Worm (Caenorhabditis elegans) whole organism, late embryonic: ENCODE results near the gene nhr-7.

Experiments used
- C38D4.7 ChIP-seq: fragments of 200-800 bp; sonication (Bioruptor generic); optimal IDR thresholded peaks from 2 replicates; lab custom pipeline; 2018; ENCODE audit warnings: mild to moderate bottlenecking, missing genetic modification characterization, moderate library complexity, missing compliant biosample characterization
- K02D7.2 ChIP-seq: sonication (generic microtip); optimal IDR thresholded peaks from 2 replicates; lab custom pipeline; 2017; ENCODE audit warnings: mild to moderate bottlenecking, missing genetic modification characterization, missing compliant biosample characterization
- T23F11.4 ChIP-seq: fragments of 200-800 bp; sonication (Bioruptor generic); optimal IDR thresholded peaks from 2 replicates; lab custom pipeline; 2018; ENCODE audit warnings: mild to moderate bottlenecking, missing genetic modification characterization, missing compliant biosample characterization
- Y22D7AL.16 ChIP-seq: sonication (generic microtip); optimal IDR thresholded peaks from 2 replicates; lab custom pipeline; 2016; ENCODE audit warnings: missing genetic modification characterization, missing compliant biosample characterization
- ahr-1 ChIP-seq: sonication (generic microtip); optimal IDR thresholded peaks from 2 replicates; lab custom pipeline; 2016; ENCODE audit warnings: missing genetic modification characterization, missing compliant biosample characterization
- ama-1 ChIP-seq: fragments of 150-350 bp; optimal IDR thresholded peaks from 2 replicates; lab custom pipeline; 2014
- ceh-14 ChIP-seq: sonication (generic microtip); optimal IDR thresholded peaks from 2 replicates; lab custom pipeline; 2016; ENCODE audit warnings: missing genotype, missing genetic modification characterization, missing compliant biosample characterization
- ceh-19 ChIP-seq: fragments of 200-800 bp; sonication (Bioruptor generic); optimal IDR thresholded peaks from 2 replicates; lab custom pipeline; 2018; ENCODE audit warnings: mild to moderate bottlenecking, missing genetic modification characterization, missing compliant biosample characterization
- ceh-30 ChIP-seq: fragments of 150-350 bp; optimal IDR thresholded peaks from 2 replicates; lab custom pipeline; 2014; ENCODE audit warnings: missing biosample characterization, missing genetic modification characterization
- ceh-31 ChIP-seq: sonication (generic microtip); optimal IDR thresholded peaks from 2 replicates; lab custom pipeline; 2016; ENCODE audit warnings: missing genetic modification characterization, missing compliant biosample characterization
- ceh-48 ChIP-seq: sonication (generic microtip); optimal IDR thresholded peaks from 2 replicates; lab custom pipeline; 2016; ENCODE audit warnings: missing genetic modification characterization, inconsistent platforms, missing compliant biosample characterization
- ceh-6 ChIP-seq: fragments of 200-800 bp; sonication (Bioruptor generic); optimal IDR thresholded peaks from 2 replicates; lab custom pipeline; 2018; ENCODE audit warnings: mild to moderate bottlenecking, missing genetic modification characterization, missing compliant biosample characterization
- elt-2 ChIP-seq: sonication (generic microtip); optimal IDR thresholded peaks from 2 replicates; lab custom pipeline; 2016; ENCODE audit warnings: missing genetic modification reagents, missing genetic modification characterization, missing compliant biosample characterization
- elt-4 ChIP-seq: sonication (generic microtip); optimal IDR thresholded peaks from 2 replicates; lab custom pipeline; 2016; ENCODE audit warnings: missing genetic modification characterization, missing compliant biosample characterization
- gmeb-2 ChIP-seq: sonication (generic microtip); optimal IDR thresholded peaks from 2 replicates; lab custom pipeline; 2016; ENCODE audit warnings: missing genetic modification characterization, inconsistent platforms, missing compliant biosample characterization
- hlh-15 ChIP-seq: sonication (generic microtip); optimal IDR thresholded peaks from 2 replicates; lab custom pipeline; 2016; ENCODE audit warnings: missing genetic modification characterization, missing compliant biosample characterization
- hlh-6 ChIP-seq: sonication (generic microtip); optimal IDR thresholded peaks from 2 replicates; lab custom pipeline; 2016; ENCODE audit warnings: missing genotype, missing genetic modification characterization, missing compliant biosample characterization
- hlh-8 ChIP-seq: sonication (generic microtip); optimal IDR thresholded peaks from 2 replicates; lab custom pipeline; 2016; ENCODE audit warnings: missing genotype, missing genetic modification characterization, missing compliant biosample characterization
- lim-6 ChIP-seq: sonication (generic microtip); optimal IDR thresholded peaks from 2 replicates; lab custom pipeline; 2016; ENCODE audit warnings: missing genetic modification characterization, missing compliant biosample characterization
- lin-11 ChIP-seq: fragments of 200-800 bp; sonication (Bioruptor generic); optimal IDR thresholded peaks from 2 replicates; lab custom pipeline; 2018; ENCODE audit warnings: mild to moderate bottlenecking, missing genetic modification characterization, missing compliant biosample characterization
- madf-2 ChIP-seq: sonication (generic microtip); optimal IDR thresholded peaks from 2 replicates; lab custom pipeline; 2017; ENCODE audit warnings: missing genetic modification characterization, missing compliant biosample characterization
- nfya-1 ChIP-seq: sonication (generic microtip); optimal IDR thresholded peaks from 2 replicates; lab custom pipeline; 2017; ENCODE audit warnings: missing genetic modification characterization, mild to moderate bottlenecking, missing compliant biosample characterization, antibody characterized with exemption, moderate library complexity
- npax-4 ChIP-seq: sonication (generic microtip); optimal IDR thresholded peaks from 2 replicates; lab custom pipeline; 2016; ENCODE audit warnings: missing genetic modification characterization, missing compliant biosample characterization
- pat-9 ChIP-seq: fragments of 200-800 bp; sonication (Bioruptor generic); optimal IDR thresholded peaks from 2 replicates; lab custom pipeline; 2018; ENCODE audit warnings: mild to moderate bottlenecking, missing genetic modification characterization, moderate library complexity, missing compliant biosample characterization
- pha-2 ChIP-seq: sonication (generic microtip); optimal IDR thresholded peaks from 2 replicates; lab custom pipeline; 2017; ENCODE audit warnings: mild to moderate bottlenecking, missing genetic modification characterization, missing compliant biosample characterization
- pros-1 ChIP-seq: fragments of 150-350 bp; optimal IDR thresholded peaks from 2 replicates; lab custom pipeline; 2014; ENCODE audit warnings: missing biosample characterization, missing genetic modification reagents, missing genetic modification characterization
- rnt-1 ChIP-seq: sonication (generic microtip); optimal IDR thresholded peaks from 2 replicates; lab custom pipeline; 2016; ENCODE audit warnings: missing genetic modification characterization, missing compliant biosample characterization
- sdc-2 ChIP-seq: sonication (generic microtip); optimal IDR thresholded peaks from 2 replicates; lab custom pipeline; 2016; ENCODE audit warnings: missing genotype, missing genetic modification characterization, missing compliant biosample characterization
- sox-2 ChIP-seq: fragments of 200-800 bp; sonication (Bioruptor generic); IDR thresholded peaks from 2 replicates; pipeline ENCODE4 v1.3.6; 2022; ENCODE audit warnings: missing genetic modification reagents, missing genetic modification characterization, missing compliant biosample characterization
- syd-9 ChIP-seq: sonication (generic microtip); optimal IDR thresholded peaks from 2 replicates; lab custom pipeline; 2016; ENCODE audit warnings: mild to moderate bottlenecking, missing genetic modification characterization, moderate library complexity, missing compliant biosample characterization
- tbx-2 ChIP-seq: sonication (generic microtip); optimal IDR thresholded peaks from 2 replicates; lab custom pipeline; 2016; ENCODE audit warnings: missing genetic modification characterization, missing compliant biosample characterization
- unc-42 ChIP-seq: sonication (generic microtip); optimal IDR thresholded peaks from 2 replicates; lab custom pipeline; 2016; ENCODE audit warnings: missing genotype, missing genetic modification characterization, missing compliant biosample characterization
- unc-55 ChIP-seq: sonication (generic microtip); optimal IDR thresholded peaks from 2 replicates; lab custom pipeline; 2017; ENCODE audit warnings: missing biosample characterization, missing genetic modification reagents, missing genetic modification characterization
- unc-86 ChIP-seq: sonication (generic microtip); optimal IDR thresholded peaks from 2 replicates; lab custom pipeline; 2016; ENCODE audit warnings: missing genetic modification characterization, missing compliant biosample characterization

The nhr-7 gene

ce11 chrIV:11304970-11305369 is 33.8 kb upstream of the nhr-7 start:
- TF ChIP-seq madf-2 (tag; lab: Kevin White, UChicago): no peak

ce11 chrIV:11298154-11299086 is 27.3 kb upstream of the nhr-7 start, which contains the start of the genes B0035.15 and dnj-1:
TSS of gene B0035.15 (minus strand) at chrIV:11298252.
TSS of gene dnj-1 (plus strand) at chrIV:11299036.
- peak; percentile 71 for TF ChIP-seq ceh-48
- peak; percentile 11 for TF ChIP-seq nfya-1 (tag; lab: Kevin White, UChicago)
- peak; percentile 21 for TF ChIP-seq tbx-2 (tag; lab: Kevin White, UChicago)
- TF ChIP-seq rnt-1: no peak
- peak; percentile 56 for TF ChIP-seq unc-42 (tag; lab: Kevin White, UChicago)

- TF ChIP-seq unc-86 (tag; lab: Kevin White, UChicago) (no peak), hlh-6 (no peak), ceh-30 (tag; lab: Kevin White, UChicago) (no peak), ama-1 (lab: Kevin White, UChicago) (no peak), ceh-31 (no peak), elt-2 (tag; lab: Kevin White, UChicago) (no peak), K02D7.2 (tag; lab: Kevin White, UChicago) (no peak), hlh-15 (tag; lab: Kevin White, UChicago) (no peak), pros-1 (tag; lab: Kevin White, UChicago) (no peak), syd-9 (tag; lab: Kevin White, UChicago) (no peak), sdc-2 (tag; lab: Kevin White, UChicago) (no peak), lin-11 (no peak), T23F11.4 (GFP tag; lab: Kevin White, UChicago) (no peak), ahr-1 (tag; lab: Kevin White, UChicago) (no peak), madf-2 (tag; lab: Kevin White, UChicago) (no peak), pha-2 (no peak), unc-55 (GFP tag; lab: Kevin White, UChicago) (no peak)
These were observed 25.6 kb upstream of the nhr-7 start, which contains the start of gene mttu-1 for ce11 chrIV:11296787-11297186. TSS of gene mttu-1 (minus strand) at chrIV:11296887.

ce11 chrIV:11288965-11289364 is 17.8 kb upstream of the nhr-7 start:
- TF ChIP-seq lim-6 (tag; lab: Kevin White, UChicago) (no peak), hlh-8 (no peak), pros-1 (tag; lab: Kevin White, UChicago) (no peak), tbx-2 (tag; lab: Kevin White, UChicago) (no peak), elt-4 (tag; lab: Kevin White, UChicago) (no peak), elt-2 (tag; lab: Kevin White, UChicago) (peak; percentile 54), C38D4.7 (GFP tag; lab: Kevin White, UChicago) (no peak)

ce11 chrIV:11287511-11287910 is 16.3 kb upstream of the nhr-7 start, which contains the start of gene F54D1.6:
TSS of gene F54D1.6 (plus strand) at chrIV:11287811.
- TF ChIP-seq tbx-2 (tag; lab: Kevin White, UChicago) (no peak), Y22D7AL.16 (tag; lab: Kevin White, UChicago) (no peak), npax-4 (tag; lab: Kevin White, UChicago) (no peak), pha-2 (no peak), ceh-14 (no peak), pat-9 (tag; lab: Kevin White, UChicago) (no peak), ama-1 (lab: Kevin White, UChicago) (no peak), lim-6 (tag; lab: Kevin White, UChicago) (no peak), hlh-15 (tag; lab: Kevin White, UChicago) (no peak), lin-11 (no peak), ceh-6 (GFP tag; lab: Kevin White, UChicago) (no peak), gmeb-2 (no peak), sox-2 (no peak), ceh-19 (GFP tag; lab: Kevin White, UChicago) (no peak)
